Worm (Caenorhabditis elegans): ENCODE results near the gene C06H2.7.

ce11 chrV:11167745-11168144 is 23.2 kb upstream of the C06H2.7 start:
- no peak for TF ChIP-seq ama-1 (optimal IDR thresholded peaks at IDR 0.05)
- TF ChIP-seq lin-11 (tag; optimal IDR thresholded peaks at IDR 0.05), result no peak
- no peak for TF ChIP-seq snpc-4 (tag; optimal IDR thresholded peaks at IDR 0.05)
- no peak for TF ChIP-seq unc-39 (tag; optimal IDR thresholded peaks at IDR 0.05)
- no peak for TF ChIP-seq ztf-11 (tag; optimal IDR thresholded peaks at IDR 0.05)
- TF ChIP-seq R02D3.7 (tag; optimal IDR thresholded peaks at IDR 0.05), result no peak
- no peak for TF ChIP-seq nhr-11 (tag; optimal IDR thresholded peaks at IDR 0.05)
- TF ChIP-seq F13H6.1 (tag; optimal IDR thresholded peaks at IDR 0.05), result no peak
- no peak for TF ChIP-seq ceh-82 (tag; optimal IDR thresholded peaks at IDR 0.05)
- TF ChIP-seq elt-3 (tag; optimal IDR thresholded peaks at IDR 0.05), result no peak
- no peak for TF ChIP-seq nhr-10 (tag; optimal IDR thresholded peaks at IDR 0.05)
- TF ChIP-seq gmeb-1 (tag; optimal IDR thresholded peaks at IDR 0.05), result no peak
- TF ChIP-seq ceh-16 (tag; optimal IDR thresholded peaks at IDR 0.05), result no peak

Data from whole organism, L2 larva.